Fruit fly (Drosophila melanogaster): ENCODE measurements around the gene loh.

Gene loh

dm6 chr2L:10496338-10496737, 54.0 kb downstream of the loh start:
- TF ChIP-seq svp (GFP tag) (no peak), CG6792 (GFP tag; optimal IDR thresholded peaks at IDR 0.05) (no peak), CG9139 (GFP tag; optimal IDR thresholded peaks at IDR 0.05) (no peak), fkh (GFP tag; optimal IDR thresholded peaks at IDR 0.05) (peak; percentile 51), salr (GFP tag; optimal IDR thresholded peaks at IDR 0.05) (no peak)

- TF ChIP-seq fkh (GFP tag; optimal IDR thresholded peaks at IDR 0.05) (peak; percentile 68), acj6 (GFP tag; optimal IDR thresholded peaks at IDR 0.05) (no peak), CG11762 (GFP tag; optimal IDR thresholded peaks at IDR 0.05; ENCODE audit: insufficient read depth) (no peak), Sox15 (GFP tag; optimal IDR thresholded peaks at IDR 0.05) (no peak), svp (GFP tag) (peak; percentile 80), CG34406 (GFP tag; optimal IDR thresholded peaks at IDR 0.05) (no peak)
Observed at dm6 chr2L:10497106-10497800, 54.9 kb downstream of the loh start.

dm6 chr2L:10499608-10500007, 57.3 kb downstream of the loh start:
- TF ChIP-seq svp (GFP tag) (peak; percentile 42), CG8632 (GFP tag; optimal IDR thresholded peaks at IDR 0.05) (no peak), CG9139 (GFP tag; optimal IDR thresholded peaks at IDR 0.05) (no peak), CG16779 (tag; optimal IDR thresholded peaks at IDR 0.05) (no peak), Eip75B (GFP tag; optimal IDR thresholded peaks at IDR 0.05) (no peak), CG6792 (GFP tag; optimal IDR thresholded peaks at IDR 0.05) (no peak), ss (GFP tag; optimal IDR thresholded peaks at IDR 0.05) (no peak), Blimp-1 (GFP tag; optimal IDR thresholded peaks at IDR 0.05) (no peak), net (GFP tag; optimal IDR thresholded peaks at IDR 0.05) (no peak), fkh (GFP tag; optimal IDR thresholded peaks at IDR 0.05) (peak; percentile 46), Hr4 (GFP tag; optimal IDR thresholded peaks at IDR 0.05) (no peak)

Measured in whole organism, prepupa.